Worm (Caenorhabditis elegans): ENCODE measurements around the gene C28G1.10.

The C28G1.10 gene

DNA sequence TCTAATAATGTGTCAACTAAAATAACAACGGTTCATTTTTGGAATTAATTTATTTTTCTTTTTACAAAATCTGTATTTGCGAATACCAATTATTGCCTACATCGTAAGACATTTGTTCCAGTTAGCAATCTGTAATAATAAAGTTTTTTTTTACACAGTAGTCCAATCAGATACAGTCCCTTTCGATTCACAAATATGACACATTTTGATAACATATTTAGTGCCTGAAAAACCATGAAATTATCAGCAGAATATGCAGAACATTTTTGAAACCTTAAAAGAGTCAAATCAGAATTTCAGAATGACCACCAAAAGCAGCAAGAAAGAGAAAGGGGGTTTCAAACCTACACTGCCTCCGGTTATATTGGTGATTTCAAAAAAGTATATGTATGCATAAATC lies 32.4 kb downstream of the C28G1.10 start, which contains the start of gene C06E2.2:
Gene C06E2.2 (plus strand): TSS at position 301 of the 400 bp plus-strand sequence.
- TF ChIP-seq lsy-2 (tag; optimal IDR thresholded peaks at IDR 0.05) (no peak), unc-62 (GFP tag; optimal IDR thresholded peaks at IDR 0.05 in 1 of 2) (peak in 1 of 2 experiments; percentile 88), unc-62 (tag; optimal IDR thresholded peaks at IDR 0.05) (no peak)

DNA sequence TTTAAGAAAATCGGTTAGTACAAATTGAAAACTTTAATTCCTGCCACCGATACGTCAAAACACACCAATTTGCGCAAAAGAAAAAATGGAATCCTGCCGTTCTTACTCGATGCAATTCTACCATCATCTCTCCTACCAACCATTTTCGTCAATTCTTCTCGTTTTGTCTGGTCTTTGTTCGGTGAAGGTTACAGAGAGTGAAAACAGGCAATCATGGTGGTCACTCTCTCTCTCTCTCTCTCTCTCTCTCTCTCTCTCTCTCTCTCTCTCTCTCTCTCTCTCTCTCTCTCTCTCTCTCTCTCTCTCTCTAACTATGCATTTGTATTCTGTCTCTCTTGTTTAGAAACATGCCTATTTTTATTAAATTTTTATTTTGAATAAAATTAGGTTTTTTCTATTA lies 35.2 kb downstream of the C28G1.10 start:
- TF ChIP-seq nhr-25 (tag; optimal IDR thresholded peaks at IDR 0.05; ENCODE audit: borderline replicate concordance, insufficient read depth), result peak; percentile 58
- TF ChIP-seq cey-2 (tag; optimal IDR thresholded peaks at IDR 0.05; ENCODE audit: borderline replicate concordance, insufficient read depth), result no peak

DNA sequence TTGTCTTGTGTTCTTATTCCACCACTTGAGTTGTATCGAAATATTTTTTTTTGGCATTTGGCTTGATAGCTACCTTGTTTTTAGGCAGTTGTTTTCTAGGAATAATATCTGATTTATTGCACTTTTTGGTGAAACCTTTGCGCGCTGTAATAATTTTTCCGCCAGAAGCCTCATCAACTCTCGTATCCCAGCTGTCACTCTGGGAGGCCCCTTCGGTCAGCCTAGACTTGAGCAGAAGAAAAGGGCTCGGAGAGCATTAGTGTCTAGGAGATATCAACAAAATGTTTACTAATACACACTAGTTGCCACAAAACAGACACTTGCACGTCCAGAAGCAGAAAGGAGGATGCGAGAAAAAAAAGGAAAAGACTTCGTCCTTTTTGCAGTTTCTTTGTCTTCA lies 41.9 kb downstream of the C28G1.10 start:
- TF ChIP-seq cey-2 (tag; optimal IDR thresholded peaks at IDR 0.05; ENCODE audit: borderline replicate concordance, insufficient read depth) (no peak), daf-16 (GFP tag; optimal IDR thresholded peaks at IDR 0.05) (peak in 1 of 2 experiments; percentile 29), daf-16 (tag; optimal IDR thresholded peaks at IDR 0.05) (no peak), ceh-82 (tag; optimal IDR thresholded peaks at IDR 0.05) (no peak), Y105C5A.15 (GFP tag; IDR thresholded peaks at IDR 0.05) (no peak), unc-62 (GFP tag; optimal IDR thresholded peaks at IDR 0.05 in 1 of 2) (peak in 1 of 2 experiments; percentile 54), unc-62 (tag; optimal IDR thresholded peaks at IDR 0.05) (no peak), ama-1 (optimal IDR thresholded peaks at IDR 0.05) (no peak), ZK337.2 (GFP tag; IDR thresholded peaks at IDR 0.05) (no peak), saeg-2 (GFP tag; IDR thresholded peaks at IDR 0.05) (no peak), hmg-1.1 (GFP tag; IDR thresholded peaks at IDR 0.05) (no peak), F49E8.2 (tag; optimal IDR thresholded peaks at IDR 0.05; ENCODE audit: borderline replicate concordance) (no peak), aly-2 (tag; optimal IDR thresholded peaks at IDR 0.05) (no peak), fos-1 (tag; optimal IDR thresholded peaks at IDR 0.05) (no peak), nhr-11 (tag; optimal IDR thresholded peaks at IDR 0.05) (no peak), hlh-30 (tag; optimal IDR thresholded peaks at IDR 0.05; ENCODE audit: insufficient read depth) (no peak)

DNA sequence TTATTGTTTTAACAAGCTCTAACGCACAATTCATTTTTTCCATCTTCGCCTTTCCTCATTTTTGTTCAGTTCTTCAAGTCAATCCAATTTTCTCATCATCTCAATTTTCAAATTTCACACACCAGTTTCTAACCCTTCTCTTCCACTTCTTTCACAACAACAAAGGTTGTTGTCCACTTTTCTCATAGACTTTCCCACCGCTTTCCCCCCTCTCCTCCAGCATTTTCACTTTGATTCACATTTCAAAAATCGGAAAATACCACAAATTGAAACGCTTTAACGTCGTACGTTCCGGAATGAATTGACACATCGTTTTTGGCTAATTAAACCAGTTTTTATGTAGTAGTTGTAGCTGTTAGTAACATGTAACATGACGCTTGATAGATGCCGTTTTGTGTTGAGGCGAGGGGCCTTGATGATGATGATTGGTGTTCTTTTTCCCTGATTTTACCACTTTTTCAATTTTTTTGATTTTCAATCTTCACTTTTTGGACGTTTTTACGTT lies 43.4 kb downstream of the C28G1.10 start:
- TF ChIP-seq lin-38 (GFP tag; IDR thresholded peaks at IDR 0.05) (no peak), fos-1 (tag; optimal IDR thresholded peaks at IDR 0.05) (no peak), mdl-1 (tag; optimal IDR thresholded peaks at IDR 0.05) (no peak), tag-97 (GFP tag; IDR thresholded peaks at IDR 0.05) (no peak), nhr-25 (tag; optimal IDR thresholded peaks at IDR 0.05; ENCODE audit: borderline replicate concordance, insufficient read depth) (no peak), set-16 (GFP tag; IDR thresholded peaks at IDR 0.05) (no peak), unc-62 (GFP tag; optimal IDR thresholded peaks at IDR 0.05 in 1 of 2) (peak in 1 of 2 experiments; percentile 64), unc-62 (tag; optimal IDR thresholded peaks at IDR 0.05) (no peak), dve-1 (tag; optimal IDR thresholded peaks at IDR 0.05; ENCODE audit: insufficient read depth) (no peak), hmg-1.1 (GFP tag; IDR thresholded peaks at IDR 0.05) (no peak), Y105C5A.15 (GFP tag; IDR thresholded peaks at IDR 0.05) (no peak), cey-2 (tag; optimal IDR thresholded peaks at IDR 0.05; ENCODE audit: borderline replicate concordance, insufficient read depth) (no peak), nhr-28 (tag; optimal IDR thresholded peaks at IDR 0.05) (peak; percentile 56)

DNA sequence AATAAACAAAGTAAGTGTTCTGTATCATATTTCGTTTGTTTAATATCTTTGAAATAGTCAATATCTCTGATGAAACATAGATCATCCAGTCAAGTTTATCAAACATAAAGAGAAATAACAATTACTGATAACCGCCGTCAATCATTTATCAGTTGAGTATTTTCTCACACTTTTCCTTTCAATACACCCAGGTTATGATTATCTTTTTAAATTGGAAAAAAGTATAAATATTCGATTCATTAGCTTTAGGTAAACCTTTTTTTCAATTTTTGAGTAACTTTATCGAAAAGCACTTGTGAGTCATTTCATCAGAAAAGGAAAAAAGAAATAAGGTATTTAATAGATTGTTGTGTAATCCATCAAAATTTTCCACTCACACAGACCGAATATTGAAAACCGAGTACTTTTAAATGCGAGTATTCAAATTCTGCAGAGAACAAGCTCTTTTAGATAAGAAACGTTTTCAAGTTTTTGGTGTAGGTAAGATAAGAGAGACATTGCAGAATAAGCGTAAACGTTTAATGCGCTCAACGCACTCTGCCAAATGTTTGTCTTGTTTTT lies 44.6 kb downstream of the C28G1.10 start:
- TF ChIP-seq pqm-1 (tag; optimal IDR thresholded peaks at IDR 0.05) (peak; percentile 12), duxl-1 (tag; optimal IDR thresholded peaks at IDR 0.05; ENCODE audit: poor library complexity) (no peak), nhr-41 (GFP tag; IDR thresholded peaks at IDR 0.05) (no peak), unc-62 (GFP tag; optimal IDR thresholded peaks at IDR 0.05 in 1 of 2) (peak in 1 of 2 experiments; percentile 98), unc-62 (tag; optimal IDR thresholded peaks at IDR 0.05) (no peak), nhr-111 (GFP tag; optimal IDR thresholded peaks at IDR 0.05) (no peak), nhr-28 (tag; optimal IDR thresholded peaks at IDR 0.05) (peak; percentile 28), daf-16 (GFP tag; optimal IDR thresholded peaks at IDR 0.05) (no peak), daf-16 (tag; optimal IDR thresholded peaks at IDR 0.05) (no peak), dmd-6 (GFP tag; IDR thresholded peaks at IDR 0.05) (no peak), F49E8.2 (tag; optimal IDR thresholded peaks at IDR 0.05; ENCODE audit: borderline replicate concordance) (no peak)

Data from whole organism, L4 larva.